Worm (Caenorhabditis elegans): ENCODE data around the gene srx-3.

- TF ChIP-seq tbx-2 (tag; optimal IDR thresholded peaks at IDR 0.05): no peak
- no peak for TF ChIP-seq elt-2 (tag; optimal IDR thresholded peaks at IDR 0.05)
- TF ChIP-seq pqm-1 (tag; optimal IDR thresholded peaks at IDR 0.05): no peak
- TF ChIP-seq ceh-6 (GFP tag; optimal IDR thresholded peaks at IDR 0.05): no peak
Observed at ce11 chrV:8991679-8992078, 13.7 kb upstream of the srx-3 start, which contains the start of gene F59E11.6.

All from whole organism, late embryonic.